Worm (Caenorhabditis elegans) whole organism, L4 larva: ENCODE measurements around the gene nfki-1.

Experiments used
- T20F7.1 ChIP-seq: fragments of 200-800 bp; sonication (Bioruptor generic); optimal IDR thresholded peaks from 2 replicates; lab custom pipeline; 2018; ENCODE audit warnings: mild to moderate bottlenecking, missing genetic modification characterization, missing compliant biosample characterization
- T26A8.4 ChIP-seq: fragments of 200-800 bp; sonication (Bioruptor generic); IDR thresholded peaks from 2 replicates; pipeline ENCODE4 v1.3.6; 2022; ENCODE audit warnings: missing genetic modification characterization, missing compliant biosample characterization
- Y75B8A.6 ChIP-seq: fragments of 200-800 bp; sonication (Bioruptor generic); IDR thresholded peaks from 2 replicates; pipeline ENCODE4 v1.3.6; 2022; ENCODE audit warnings: missing genetic modification reagents, missing genetic modification characterization, missing compliant biosample characterization
- ZK337.2 ChIP-seq: fragments of 200-800 bp; sonication (Bioruptor generic); IDR thresholded peaks from 2 replicates; pipeline ENCODE4 v1.3.6; 2022; ENCODE audit warnings: missing genetic modification reagents, missing genetic modification characterization, missing compliant biosample characterization
- ZK546.5 ChIP-seq, 2 experiments: sonication (generic microtip); optimal IDR thresholded peaks; 2 replicates each; lab custom pipeline; 2017; ENCODE audit warnings: missing biosample characterization in 2 of 2, missing genetic modification characterization in 2 of 2
- aly-2 ChIP-seq: sonication (generic microtip); optimal IDR thresholded peaks from 2 replicates; lab custom pipeline; 2018; ENCODE audit warnings: missing biosample characterization, missing genetic modification characterization
- arid-1 ChIP-seq: fragments of 200-800 bp; sonication (Bioruptor generic); conservative IDR thresholded peaks from 2 replicates; pipeline ENCODE4 v1.3.6; 2022; ENCODE audit warnings: missing genetic modification reagents, missing genetic modification characterization, missing compliant biosample characterization
- attf-4 ChIP-seq: sonication (generic microtip); optimal IDR thresholded peaks from 3 replicates; lab custom pipeline; 2017; ENCODE audit warnings: missing biosample characterization, missing genetic modification characterization
- ceh-20 ChIP-seq: fragments of 200-800 bp; sonication (Bioruptor generic); IDR thresholded peaks from 2 replicates; pipeline ENCODE4 v1.3.6; 2022; ENCODE audit warnings: missing genetic modification reagents, missing genetic modification characterization, missing compliant biosample characterization
- ceh-28 ChIP-seq: fragments of 150-350 bp; optimal IDR thresholded peaks from 2 replicates; lab custom pipeline; 2014; ENCODE audit warnings: missing biosample characterization, missing genetic modification reagents, missing genetic modification characterization
- ceh-32 ChIP-seq: sonication (generic microtip); optimal IDR thresholded peaks from 2 replicates; lab custom pipeline; 2016; ENCODE audit warnings: mild to moderate bottlenecking, missing genetic modification characterization, missing compliant biosample characterization; ENCODE audit not compliant: poor library complexity
- ceh-44 ChIP-seq: fragments of 200-800 bp; sonication (Bioruptor generic); IDR thresholded peaks from 2 replicates; pipeline ENCODE4 v1.3.6; 2022; ENCODE audit warnings: missing genetic modification reagents, missing genetic modification characterization, missing compliant biosample characterization
- ceh-82 ChIP-seq: sonication (generic microtip); optimal IDR thresholded peaks from 2 replicates; lab custom pipeline; 2017; ENCODE audit warnings: missing biosample characterization, missing genetic modification characterization
- ces-1 ChIP-seq: fragments of 150-350 bp; sonication (generic microtip); optimal IDR thresholded peaks from 4 replicates; lab custom pipeline; 2014; ENCODE audit warnings: missing biosample characterization, missing genetic modification reagents, missing genetic modification characterization
- ctbp-1 ChIP-seq: fragments of 200-800 bp; sonication (Bioruptor generic); IDR thresholded peaks from 2 replicates; pipeline ENCODE4 v1.3.6; 2022; ENCODE audit warnings: missing genetic modification reagents, missing genetic modification characterization, missing compliant biosample characterization
- daf-16 ChIP-seq, 3 experiments: sonication (generic microtip); optimal IDR thresholded peaks; 2 replicates each; lab custom pipeline; 2016 to 2017; ENCODE audit warnings: missing genetic modification characterization in 3 of 3, missing genetic modification reagents in 3 of 3, mild to moderate bottlenecking in 2 of 3, missing compliant biosample characterization in 2 of 3, missing biosample characterization in 1 of 3, moderate library complexity in 1 of 3
- daf-19 ChIP-seq: fragments of 200-800 bp; sonication (Bioruptor generic); conservative IDR thresholded peaks from 2 replicates; pipeline ENCODE4 v1.3.6; 2022; ENCODE audit warnings: missing genetic modification characterization, missing compliant biosample characterization
- daf-8 ChIP-seq: fragments of 200-800 bp; sonication (Bioruptor generic); IDR thresholded peaks from 2 replicates; pipeline ENCODE4 v1.3.6; 2022; ENCODE audit warnings: missing genetic modification characterization, missing compliant biosample characterization
- dmd-6 ChIP-seq: fragments of 200-800 bp; sonication (Bioruptor generic); IDR thresholded peaks from 2 replicates; pipeline ENCODE4 v1.3.6; 2022; ENCODE audit warnings: missing genetic modification reagents, missing genetic modification characterization, missing compliant biosample characterization
- dmd-9 ChIP-seq: fragments of 200-800 bp; sonication (Bioruptor generic); IDR thresholded peaks from 2 replicates; pipeline ENCODE4 v1.3.6; 2022; ENCODE audit warnings: missing genetic modification reagents, missing genetic modification characterization, missing compliant biosample characterization
- dve-1 ChIP-seq: sonication (generic microtip); optimal IDR thresholded peaks from 2 replicates; lab custom pipeline; 2017; ENCODE audit warnings: antibody characterized with exemption, mild to moderate bottlenecking, missing genetic modification characterization, missing compliant biosample characterization; ENCODE audit not compliant: insufficient read depth
- egl-27 ChIP-seq: sonication (generic microtip); optimal IDR thresholded peaks from 3 replicates; lab custom pipeline; 2017; ENCODE audit warnings: missing biosample characterization, missing genetic modification reagents, missing genetic modification characterization
- egl-43 ChIP-seq: fragments of 200-800 bp; sonication (Bioruptor generic); IDR thresholded peaks from 2 replicates; pipeline ENCODE4 v1.3.6; 2022; ENCODE audit warnings: missing genetic modification reagents, missing genetic modification characterization, missing compliant biosample characterization
- fkh-10 ChIP-seq: fragments of 150-350 bp; optimal IDR thresholded peaks from 2 replicates; lab custom pipeline; 2014; ENCODE audit warnings: missing biosample characterization, missing genetic modification reagents, missing genetic modification characterization
- fos-1 ChIP-seq: fragments of 150-350 bp; optimal IDR thresholded peaks from 2 replicates; lab custom pipeline; 2014; ENCODE audit warnings: missing biosample characterization, missing genetic modification characterization
- hlh-11 ChIP-seq: fragments of 200-800 bp; sonication (Bioruptor generic); optimal IDR thresholded peaks from 2 replicates; lab custom pipeline; 2018; ENCODE audit warnings: mild to moderate bottlenecking, missing genetic modification characterization, missing compliant biosample characterization
- hlh-30 ChIP-seq: sonication (generic microtip); optimal IDR thresholded peaks from 2 replicates; lab custom pipeline; 2017; ENCODE audit warnings: antibody characterized with exemption, mild to moderate bottlenecking, missing genetic modification characterization, missing compliant biosample characterization; ENCODE audit not compliant: insufficient read depth
- hmg-1.1 ChIP-seq: fragments of 200-800 bp; sonication (Bioruptor generic); IDR thresholded peaks from 2 replicates; pipeline ENCODE4 v1.3.6; 2022; ENCODE audit warnings: missing genetic modification reagents, missing genetic modification characterization, missing compliant biosample characterization
- jun-1 ChIP-seq: fragments of 150-350 bp; optimal IDR thresholded peaks from 2 replicates; lab custom pipeline; 2014; ENCODE audit warnings: missing biosample characterization, missing genetic modification reagents, missing genetic modification characterization
- lim-7 ChIP-seq: fragments of 200-800 bp; sonication (Bioruptor generic); IDR thresholded peaks from 2 replicates; pipeline ENCODE4 v1.3.6; 2022; ENCODE audit warnings: missing genetic modification characterization, missing compliant biosample characterization
- mdt-29 ChIP-seq: fragments of 200-800 bp; sonication (Bioruptor generic); IDR thresholded peaks from 2 replicates; pipeline ENCODE4 v1.3.6; 2022; ENCODE audit warnings: missing genetic modification reagents, missing genetic modification characterization, missing compliant biosample characterization
- nhr-10 ChIP-seq: fragments of 150-350 bp; optimal IDR thresholded peaks from 2 replicates; lab custom pipeline; 2014; ENCODE audit warnings: missing biosample characterization, missing genetic modification characterization
- nhr-102 ChIP-seq: sonication (generic microtip); optimal IDR thresholded peaks from 2 replicates; lab custom pipeline; 2016; ENCODE audit warnings: mild to moderate bottlenecking, missing genetic modification characterization, moderate library complexity, missing compliant biosample characterization
- nhr-11 ChIP-seq: fragments of 150-350 bp; optimal IDR thresholded peaks from 2 replicates; lab custom pipeline; 2014; ENCODE audit warnings: missing biosample characterization, missing genetic modification characterization
- nhr-111 ChIP-seq: fragments of 200-800 bp; sonication (Bioruptor generic); optimal IDR thresholded peaks from 2 replicates; lab custom pipeline; 2018; ENCODE audit warnings: mild to moderate bottlenecking, missing genetic modification characterization, missing compliant biosample characterization
- nhr-28 ChIP-seq: fragments of 150-350 bp; optimal IDR thresholded peaks from 2 replicates; lab custom pipeline; 2014; ENCODE audit warnings: missing biosample characterization, missing genetic modification characterization
- nhr-76 ChIP-seq: fragments of 150-350 bp; optimal IDR thresholded peaks from 2 replicates; lab custom pipeline; 2014; ENCODE audit warnings: missing biosample characterization, missing genetic modification characterization
- rbr-2 ChIP-seq: sonication (generic microtip); optimal IDR thresholded peaks from 2 replicates; lab custom pipeline; 2016; ENCODE audit warnings: missing genotype, missing genetic modification characterization, missing compliant biosample characterization
- saeg-2 ChIP-seq: fragments of 200-800 bp; sonication (Bioruptor generic); IDR thresholded peaks from 2 replicates; pipeline ENCODE4 v1.3.6; 2022; ENCODE audit warnings: missing genetic modification reagents, missing genetic modification characterization, missing compliant biosample characterization
- sdz-12 ChIP-seq: fragments of 200-800 bp; sonication (Bioruptor generic); optimal IDR thresholded peaks from 2 replicates; lab custom pipeline; 2018; ENCODE audit warnings: mild to moderate bottlenecking, missing genetic modification characterization, missing compliant biosample characterization
- set-16 ChIP-seq: fragments of 200-800 bp; sonication (Bioruptor generic); IDR thresholded peaks from 2 replicates; pipeline ENCODE4 v1.3.6; 2022; ENCODE audit warnings: missing genetic modification reagents, missing genetic modification characterization, missing compliant biosample characterization
- snpc-1.2 ChIP-seq: fragments of 200-800 bp; sonication (Bioruptor generic); IDR thresholded peaks from 2 replicates; pipeline ENCODE4 v1.3.6; 2022; ENCODE audit warnings: missing genetic modification reagents, missing genetic modification characterization, missing compliant biosample characterization
- spr-3 ChIP-seq: fragments of 200-800 bp; sonication (Bioruptor generic); optimal IDR thresholded peaks from 2 replicates; lab custom pipeline; 2018; ENCODE audit warnings: mild to moderate bottlenecking, missing genetic modification characterization, missing compliant biosample characterization
- tag-97 ChIP-seq: fragments of 200-800 bp; sonication (Bioruptor generic); IDR thresholded peaks from 2 replicates; pipeline ENCODE4 v1.3.6; 2022; ENCODE audit warnings: missing genetic modification characterization, missing compliant biosample characterization
- tra-1 ChIP-seq: fragments of 200-800 bp; sonication (Bioruptor generic); IDR thresholded peaks from 2 replicates; pipeline ENCODE4 v1.3.6; 2022; ENCODE audit warnings: missing genetic modification reagents, missing genetic modification characterization, missing compliant biosample characterization
- unc-130 ChIP-seq: sonication (generic microtip); optimal IDR thresholded peaks from 2 replicates; lab custom pipeline; 2016; ENCODE audit warnings: missing genetic modification reagents, missing genetic modification characterization, missing compliant biosample characterization
- unc-39 ChIP-seq: sonication (generic microtip); optimal IDR thresholded peaks from 2 replicates; lab custom pipeline; 2017; ENCODE audit warnings: missing biosample characterization, missing genetic modification characterization
- zag-1 ChIP-seq: fragments of 150-350 bp; optimal IDR thresholded peaks from 2 replicates; lab custom pipeline; 2014; ENCODE audit warnings: missing biosample characterization, missing genetic modification characterization
- zip-11 ChIP-seq: fragments of 200-800 bp; sonication (Bioruptor generic); IDR thresholded peaks from 2 replicates; pipeline ENCODE4 v1.3.6; 2022; ENCODE audit warnings: missing genetic modification characterization, missing compliant biosample characterization
- zip-2 ChIP-seq: fragments of 150-350 bp; optimal IDR thresholded peaks from 2 replicates; lab custom pipeline; 2014; ENCODE audit warnings: missing biosample characterization, missing genetic modification characterization
- ztf-11 ChIP-seq: fragments of 150-350 bp; optimal IDR thresholded peaks from 2 replicates; lab custom pipeline; 2014; ENCODE audit warnings: missing biosample characterization, missing genetic modification characterization
- ztf-7 ChIP-seq: fragments of 150-350 bp; optimal IDR thresholded peaks from 2 replicates; lab custom pipeline; 2014; ENCODE audit warnings: missing biosample characterization, missing genetic modification characterization

nfki-1 gene

ce11 chrX:15365235-15365634, 10.2 kb downstream of the nfki-1 start:
- TF ChIP-seq unc-130 (GFP tag; lab: Kevin White, UChicago) (no peak), lim-7 (GFP tag; lab: Robert Waterston, UW) (no peak), egl-43 (GFP tag; lab: Robert Waterston, UW) (no peak), dmd-6 (GFP tag; lab: Robert Waterston, UW) (peak; percentile 28; the same call in 1 of the 2 replicates), ceh-82 (no peak), dve-1 (tag; lab: Kevin White, UChicago) (peak; percentile 49), zag-1 (tag; lab: Kevin White, UChicago) (no peak), tra-1 (GFP tag; lab: Robert Waterston, UW) (peak; percentile 62), zip-11 (no peak), nhr-111 (GFP tag; lab: Kevin White, UChicago) (no peak), nhr-10 (tag; lab: Kevin White, UChicago) (peak; percentile 17), jun-1 (tag; lab: Kevin White, UChicago) (no peak), fkh-10 (GFP tag; lab: Kevin White, UChicago) (peak; percentile 45), Y75B8A.6 (GFP tag; lab: Robert Waterston, UW) (no peak), nhr-76 (tag; lab: Kevin White, UChicago) (no peak), saeg-2 (GFP tag; lab: Robert Waterston, UW) (no peak), arid-1 (GFP tag; lab: Robert Waterston, UW) (no peak), dmd-9 (GFP tag; lab: Robert Waterston, UW) (no peak), nhr-102 (tag; lab: Kevin White, UChicago) (peak; percentile 3), hmg-1.1 (GFP tag; lab: Robert Waterston, UW) (peak; percentile 66), ZK337.2 (no peak), fos-1 (tag; lab: Kevin White, UChicago) (no peak), attf-4 (tag; lab: Kevin White, UChicago) (no peak), hlh-11 (tag; lab: Kevin White, UChicago) (peak; percentile 93), ces-1 (GFP tag; lab: Kevin White, UChicago) (no peak), snpc-1.2 (GFP tag; lab: Robert Waterston, UW) (no peak), unc-39 (no peak), ZK546.5 (tag; optimal IDR thresholded peaks at IDR 0.05; lab: Kevin White, UChicago) (no peak), ztf-7 (no peak), nhr-28 (tag; lab: Kevin White, UChicago) (peak; percentile 86), ztf-11 (tag; lab: Kevin White, UChicago) (no peak), tag-97 (no peak), aly-2 (tag; lab: Kevin White, UChicago) (no peak), set-16 (peak; percentile 32; the same call in 1 of the 2 replicates), ctbp-1 (GFP tag; lab: Robert Waterston, UW) (no peak; the same call in 1 of the 2 replicates), ceh-32 (tag; lab: Kevin White, UChicago) (no peak), daf-16 (GFP tag; optimal IDR thresholded peaks at IDR 0.05; lab: Kevin White, UChicago) (peak in 1 of 2 experiments; percentile 22), daf-16 (tag; optimal IDR thresholded peaks at IDR 0.05; lab: Kevin White, UChicago) (no peak), sdz-12 (no peak), ceh-44 (GFP tag; lab: Robert Waterston, UW) (no peak), daf-19 (no peak), ceh-20 (GFP tag; lab: Robert Waterston, UW) (0 out of 2 replicates have a peak, but pooled peaks have one; percentile 56), egl-27 (tag; lab: Kevin White, UChicago) (no peak), T26A8.4 (no peak), zip-2 (tag; lab: Kevin White, UChicago) (no peak), daf-8 (GFP tag; lab: Robert Waterston, UW) (no peak), hlh-30 (tag; lab: Kevin White, UChicago) (peak; percentile 99), mdt-29 (GFP tag; lab: Robert Waterston, UW) (peak; percentile 64; the same call in 1 of the 2 replicates), ceh-28 (no peak), nhr-11 (tag; lab: Kevin White, UChicago) (peak; percentile 92), T20F7.1 (GFP tag; lab: Kevin White, UChicago) (no peak), rbr-2 (tag; lab: Kevin White, UChicago) (peak; percentile 30), spr-3 (GFP tag; lab: Kevin White, UChicago) (no peak)
